Fruit fly (Drosophila melanogaster) whole organism, prepupa: ENCODE measurements around the gene MME1.

ENCODE experiments used
- CG10631 ChIP-seq: fragments of 200-800 bp; sonication (Bioruptor generic); optimal IDR thresholded peaks from 2 replicates; lab custom pipeline; 2016; ENCODE audit warnings: missing biosample characterization, missing genetic modification characterization
- CG11762 ChIP-seq: fragments of 200-800 bp; sonication (Bioruptor generic); optimal IDR thresholded peaks from 3 replicates; lab custom pipeline; 2016; ENCODE audit warnings: missing biosample characterization, missing genetic modification characterization; ENCODE audit not compliant: insufficient read depth
- CG11902 ChIP-seq: fragments of 200-800 bp; sonication (Bioruptor generic); optimal IDR thresholded peaks from 3 replicates; lab custom pipeline; 2016; ENCODE audit warnings: missing biosample characterization, missing genetic modification characterization
- CG15336 ChIP-seq: fragments of 200-800 bp; sonication (Bioruptor generic); IDR thresholded peaks from 2 replicates; pipeline ENCODE4 v1.3.6; 2022; ENCODE audit warnings: missing biosample characterization, missing genetic modification characterization
- CG16779 ChIP-seq: fragments of 200-800 bp; sonication (Bioruptor generic); optimal IDR thresholded peaks from 3 replicates; lab custom pipeline; 2017; ENCODE audit warnings: missing biosample characterization, mild to moderate bottlenecking, missing genetic modification characterization
- CG3032 ChIP-seq: fragments of 200-800 bp; optimal IDR thresholded peaks from 2 replicates; lab custom pipeline; 2019; ENCODE audit warnings: missing biosample characterization, mild to moderate bottlenecking, missing genetic modification characterization, moderate library complexity
- CG34406 ChIP-seq: fragments of 200-800 bp; sonication (Bioruptor generic); optimal IDR thresholded peaks from 3 replicates; lab custom pipeline; 2016; ENCODE audit warnings: missing biosample characterization, missing genetic modification characterization
- CG4318 ChIP-seq: fragments of 200-800 bp; sonication (Bioruptor generic); optimal IDR thresholded peaks from 3 replicates; lab custom pipeline; 2017; ENCODE audit warnings: missing biosample characterization, mild to moderate bottlenecking, missing genetic modification characterization
- CG6163 ChIP-seq: fragments of 200-800 bp; sonication (Bioruptor generic); IDR thresholded peaks from 3 replicates; pipeline ENCODE4 v1.3.6; 2022; ENCODE audit warnings: missing biosample characterization, missing genetic modification characterization
- CG6276 ChIP-seq: fragments of 200-800 bp; sonication (Bioruptor generic); optimal IDR thresholded peaks from 2 replicates; lab custom pipeline; 2017; ENCODE audit warnings: missing biosample characterization, mild to moderate bottlenecking, missing genetic modification characterization
- CG6792 ChIP-seq: fragments of 200-800 bp; sonication (Bioruptor generic); optimal IDR thresholded peaks from 3 replicates; lab custom pipeline; 2016; ENCODE audit warnings: missing biosample characterization, missing genetic modification characterization
- CG6808 ChIP-seq: fragments of 200-800 bp; sonication (Bioruptor generic); optimal IDR thresholded peaks from 3 replicates; lab custom pipeline; 2017; ENCODE audit warnings: missing biosample characterization, missing genetic modification characterization, mild to moderate bottlenecking, moderate library complexity, missing genetic modification reagents
- CG6854 ChIP-seq: fragments of 200-800 bp; sonication (Bioruptor generic); optimal IDR thresholded peaks from 2 replicates; lab custom pipeline; 2017; ENCODE audit warnings: missing biosample characterization, mild to moderate bottlenecking, missing genetic modification characterization
- CG7368 ChIP-seq: fragments of 200-800 bp; sonication (Bioruptor generic); optimal IDR thresholded peaks from 3 replicates; lab custom pipeline; 2016; ENCODE audit warnings: missing biosample characterization, missing genetic modification characterization
- CG8119 ChIP-seq: fragments of 200-800 bp; sonication (Bioruptor generic); IDR thresholded peaks from 3 replicates; pipeline ENCODE4 v1.3.6; 2022; ENCODE audit warnings: missing biosample characterization, missing genetic modification characterization
- CG8632 ChIP-seq: fragments of 200-800 bp; sonication (Bioruptor generic); optimal IDR thresholded peaks from 3 replicates; lab custom pipeline; 2016; ENCODE audit warnings: missing biosample characterization, missing genetic modification characterization
- CG9139 ChIP-seq: fragments of 200-800 bp; sonication (Bioruptor generic); optimal IDR thresholded peaks from 3 replicates; lab custom pipeline; 2017; ENCODE audit warnings: missing biosample characterization, mild to moderate bottlenecking, missing genetic modification characterization
- Eip75B ChIP-seq: fragments of 200-800 bp; sonication (Bioruptor generic); optimal IDR thresholded peaks from 3 replicates; lab custom pipeline; 2016; ENCODE audit warnings: missing biosample characterization, missing genetic modification characterization
- Eip78C ChIP-seq: fragments of 200-800 bp; sonication (Bioruptor generic); peaks from one replicate; lab custom pipeline; 2016; ENCODE audit warnings: missing biosample characterization, missing genetic modification characterization
- Eip93F ChIP-seq: fragments of 200-800 bp; sonication (Bioruptor generic); optimal IDR thresholded peaks from 2 replicates; lab custom pipeline; 2016; ENCODE audit warnings: missing biosample characterization, mild to moderate bottlenecking, missing genetic modification characterization
- Ets21C ChIP-seq: fragments of 200-800 bp; sonication (Bioruptor generic); optimal IDR thresholded peaks from 3 replicates; lab custom pipeline; 2016; ENCODE audit warnings: missing biosample characterization, missing genetic modification characterization
- Ets96B ChIP-seq: fragments of 200-800 bp; optimal IDR thresholded peaks from 2 replicates; lab custom pipeline; 2019; ENCODE audit warnings: missing biosample characterization, mild to moderate bottlenecking, missing genetic modification characterization, moderate library complexity
- Gug ChIP-seq: fragments of 200-800 bp; sonication (Bioruptor generic); IDR thresholded peaks from 2 replicates; pipeline ENCODE4 v1.3.6; 2022; ENCODE audit warnings: missing biosample characterization, missing genetic modification characterization
- Hr38 ChIP-seq: sonication (Bioruptor generic); optimal IDR thresholded peaks from 2 replicates; lab custom pipeline; 2016; ENCODE audit warnings: missing biosample characterization, missing genetic modification characterization
- Hr39 ChIP-seq: fragments of 200-800 bp; sonication (Bioruptor generic); optimal IDR thresholded peaks from 2 replicates; lab custom pipeline; 2016; ENCODE audit warnings: missing biosample characterization, missing genetic modification characterization
- Met ChIP-seq: fragments of 200-800 bp; sonication (Bioruptor generic); optimal IDR thresholded peaks from 3 replicates; lab custom pipeline; 2016; ENCODE audit warnings: missing biosample characterization, missing genetic modification characterization
- OdsH ChIP-seq: fragments of 200-800 bp; sonication (Bioruptor generic); optimal IDR thresholded peaks from 3 replicates; lab custom pipeline; 2016; ENCODE audit warnings: missing biosample characterization, missing genetic modification characterization
- Sox102F ChIP-seq: fragments of 200-800 bp; sonication (Bioruptor generic); optimal IDR thresholded peaks from 2 replicates; lab custom pipeline; 2016; ENCODE audit warnings: missing biosample characterization, mild to moderate bottlenecking, missing genetic modification characterization
- Sox14 ChIP-seq: fragments of 200-800 bp; sonication (Bioruptor generic); optimal IDR thresholded peaks from 3 replicates; lab custom pipeline; 2016; ENCODE audit warnings: missing biosample characterization, missing genetic modification characterization
- Sox15 ChIP-seq: fragments of 200-800 bp; sonication (Bioruptor generic); optimal IDR thresholded peaks from 3 replicates; lab custom pipeline; 2016; ENCODE audit warnings: missing biosample characterization, missing genetic modification characterization
- acj6 ChIP-seq: fragments of 200-800 bp; sonication (Bioruptor generic); optimal IDR thresholded peaks from 3 replicates; lab custom pipeline; 2016; ENCODE audit warnings: missing biosample characterization, missing genetic modification characterization
- cyc ChIP-seq: fragments of 200-800 bp; sonication (Bioruptor generic); optimal IDR thresholded peaks from 3 replicates; lab custom pipeline; 2016; ENCODE audit warnings: missing biosample characterization, missing genetic modification characterization
- dac ChIP-seq: fragments of 200-800 bp; sonication (Bioruptor generic); optimal IDR thresholded peaks from 2 replicates; lab custom pipeline; 2017; ENCODE audit warnings: missing biosample characterization, mild to moderate bottlenecking, missing genetic modification characterization
- dsx ChIP-seq: fragments of 200-800 bp; optimal IDR thresholded peaks from 3 replicates; lab custom pipeline; 2019; ENCODE audit warnings: missing biosample characterization, mild to moderate bottlenecking, missing genetic modification characterization, moderate library complexity; ENCODE audit not compliant: poor library complexity, severe bottlenecking
- eg ChIP-seq: fragments of 200-800 bp; sonication (Bioruptor generic); IDR thresholded peaks from 3 replicates; pipeline ENCODE4 v1.3.6; 2022; ENCODE audit warnings: missing biosample characterization, missing genetic modification characterization
- esn ChIP-seq: fragments of 200-800 bp; sonication (Bioruptor generic); optimal IDR thresholded peaks from 2 replicates; lab custom pipeline; 2016; ENCODE audit warnings: missing biosample characterization, mild to moderate bottlenecking, missing genetic modification characterization, moderate library complexity
- fd85E ChIP-seq: fragments of 200-800 bp; sonication (Bioruptor generic); optimal IDR thresholded peaks from 3 replicates; lab custom pipeline; 2016; ENCODE audit warnings: missing biosample characterization, missing genetic modification characterization
- net ChIP-seq: fragments of 200-800 bp; sonication (Bioruptor generic); optimal IDR thresholded peaks from 3 replicates; lab custom pipeline; 2016; ENCODE audit warnings: missing biosample characterization, missing genetic modification characterization
- pdm3 ChIP-seq: fragments of 200-800 bp; sonication (Bioruptor generic); optimal IDR thresholded peaks from 3 replicates; lab custom pipeline; 2016; ENCODE audit warnings: missing biosample characterization, missing genetic modification characterization
- salr ChIP-seq, 2 experiments: fragments of 200-800 bp; sonication (Bioruptor generic); optimal IDR thresholded peaks; 3 replicates each; lab custom pipeline; 2016 to 2018; ENCODE audit warnings: missing biosample characterization in 2 of 2, missing genetic modification characterization in 2 of 2, mild to moderate bottlenecking in 1 of 2
- spab ChIP-seq: fragments of 200-800 bp; sonication (Bioruptor generic); optimal IDR thresholded peaks from 2 replicates; lab custom pipeline; 2017; ENCODE audit warnings: missing biosample characterization, mild to moderate bottlenecking, missing genetic modification characterization, missing genetic modification reagents
- ss ChIP-seq, 2 experiments: fragments of 200-800 bp; sonication (Bioruptor generic); optimal IDR thresholded peaks; 2 replicates in 1 of 2; 3 replicates in 1 of 2; lab custom pipeline; 2017 to 2018; ENCODE audit warnings: mild to moderate bottlenecking in 2 of 2, missing biosample characterization in 2 of 2, missing genetic modification characterization in 2 of 2, moderate library complexity in 1 of 2
- svp ChIP-seq: fragments of 200-800 bp; sonication (Bioruptor generic); peaks from one replicate; lab custom pipeline; 2016; ENCODE audit warnings: missing biosample characterization, missing genetic modification characterization
- topi ChIP-seq: fragments of 200-800 bp; sonication (Bioruptor generic); optimal IDR thresholded peaks from 3 replicates; lab custom pipeline; 2016; ENCODE audit warnings: missing biosample characterization, missing genetic modification characterization
- vri ChIP-seq: fragments of 200-800 bp; sonication (Bioruptor generic); optimal IDR thresholded peaks from 3 replicates; lab custom pipeline; 2016; ENCODE audit warnings: missing biosample characterization, mild to moderate bottlenecking, missing genetic modification characterization

MME1 gene

dm6 chr2L:7033100-7033675 is 5.9 kb downstream of the MME1 start (continued):
- TF ChIP-seq net (GFP tag; lab: Kevin White, UChicago) (peak; percentile 82), CG9139 (GFP tag; lab: Kevin White, UChicago) (no peak), Sox14 (peak; percentile 73), OdsH (GFP tag; lab: Kevin White, UChicago) (peak; percentile 51), CG8632 (GFP tag; lab: Kevin White, UChicago) (no peak), Eip75B (GFP tag; lab: Kevin White, UChicago) (peak; percentile 57), acj6 (peak; percentile 37), CG6276 (peak; percentile 78), CG11762 (GFP tag; lab: Kevin White, UChicago) (peak; percentile 17), Gug (GFP tag; lab: Robert Waterston, UW) (0 out of 2 replicates have a peak, but pooled peaks have one; percentile 8), Sox15 (GFP tag; lab: Kevin White, UChicago) (no peak), CG10631 (GFP tag; lab: Kevin White, UChicago) (peak; percentile 21), Ets96B (tag; lab: Kevin White, UChicago) (peak; percentile 42), ss (GFP tag; optimal IDR thresholded peaks at IDR 0.05; lab: Kevin White, UChicago) (peak; percentile 36 to 67), spab (no peak), CG4318 (GFP tag; lab: Kevin White, UChicago) (no peak), CG8119 (GFP tag; lab: Robert Waterston, UW) (peak; percentile 75), dac (GFP tag; lab: Kevin White, UChicago) (peak; percentile 23), CG11902 (GFP tag; lab: Kevin White, UChicago) (no peak), Hr39 (GFP tag; lab: Kevin White, UChicago) (peak; percentile 60), pdm3 (GFP tag; lab: Kevin White, UChicago) (peak; percentile 54), vri (GFP tag; lab: Kevin White, UChicago) (peak; percentile 52), CG6163 (GFP tag; lab: Robert Waterston, UW) (no peak; the same call in 2 of the 3 replicates), CG34406 (GFP tag; lab: Kevin White, UChicago) (peak; percentile 47), CG15336 (GFP tag; lab: Robert Waterston, UW) (peak; percentile 75), fd85E (GFP tag; lab: Kevin White, UChicago) (no peak), Met (GFP tag; lab: Kevin White, UChicago) (peak; percentile 60), cyc (GFP tag; lab: Kevin White, UChicago) (peak; percentile 55), Eip93F (peak; percentile 28), Ets21C (GFP tag; lab: Kevin White, UChicago) (peak; percentile 7), CG16779 (tag; lab: Kevin White, UChicago) (no peak), Hr38 (no peak)
- TF ChIP-seq, all 60 proteins: peak for 43

dm6 chr2L:7037773-7038327 is 10.5 kb downstream of the MME1 start, which contains the start of gene milt:
TSS of gene milt (plus strand) at chr2L:7037823.
- TF ChIP-seq Met (GFP tag; lab: Kevin White, UChicago) (no peak), CG6792 (GFP tag; lab: Kevin White, UChicago) (no peak), CG11902 (GFP tag; lab: Kevin White, UChicago) (no peak), eg (GFP tag; lab: Robert Waterston, UW) (no peak), CG15336 (GFP tag; lab: Robert Waterston, UW) (no peak), CG6808 (GFP tag; lab: Kevin White, UChicago) (peak; percentile 9), spab (no peak), dsx (GFP tag; lab: Kevin White, UChicago) (peak; percentile 38), CG10631 (GFP tag; lab: Kevin White, UChicago) (no peak), vri (GFP tag; lab: Kevin White, UChicago) (peak; percentile 61), OdsH (GFP tag; lab: Kevin White, UChicago) (no peak), CG9139 (GFP tag; lab: Kevin White, UChicago) (no peak), Sox15 (GFP tag; lab: Kevin White, UChicago) (no peak), ss (GFP tag; optimal IDR thresholded peaks at IDR 0.05; lab: Kevin White, UChicago) (peak; percentile 24 to 39), CG11762 (GFP tag; lab: Kevin White, UChicago) (no peak), Ets96B (tag; lab: Kevin White, UChicago) (no peak), CG7368 (GFP tag; lab: Kevin White, UChicago) (no peak), CG8119 (GFP tag; lab: Robert Waterston, UW) (no peak), svp (GFP tag; lab: Kevin White, UChicago) (peak; percentile 82), CG6854 (GFP tag; lab: Kevin White, UChicago) (no peak), CG3032 (no peak), acj6 (no peak), Sox102F (GFP tag; lab: Kevin White, UChicago) (no peak), CG8632 (GFP tag; lab: Kevin White, UChicago) (no peak), salr (GFP tag; optimal IDR thresholded peaks at IDR 0.05; lab: Kevin White, UChicago) (no peak), esn (GFP tag; lab: Kevin White, UChicago) (peak; percentile 34), Eip78C (GFP tag; lab: Kevin White, UChicago) (peak; percentile 72), CG4318 (GFP tag; lab: Kevin White, UChicago) (no peak), Ets21C (GFP tag; lab: Kevin White, UChicago) (no peak), CG34406 (GFP tag; lab: Kevin White, UChicago) (no peak), Eip75B (GFP tag; lab: Kevin White, UChicago) (no peak), fd85E (GFP tag; lab: Kevin White, UChicago) (no peak), topi (peak; percentile 3)
